Fruit fly (Drosophila melanogaster) whole organism, embryonic: ENCODE data around the gene Ufl1.

Experiments
- BtbVII ChIP-seq: fragments of 200-800 bp; sonication (Bioruptor generic); optimal IDR thresholded peaks from 3 replicates; lab custom pipeline; 2017; ENCODE audit warnings: missing biosample characterization, mild to moderate bottlenecking, missing genetic modification characterization
- C15 ChIP-seq: fragments of 200-800 bp; sonication (Bioruptor generic); IDR thresholded peaks from 3 replicates; pipeline ENCODE4 v1.3.6; 2022; ENCODE audit warnings: missing biosample characterization, missing genetic modification characterization
- CG10147 ChIP-seq: fragments of 200-800 bp; sonication (Bioruptor generic); optimal IDR thresholded peaks from 2 replicates; lab custom pipeline; 2019; ENCODE audit warnings: missing biosample characterization, mild to moderate bottlenecking, missing genetic modification characterization, moderate library complexity
- CG10366 ChIP-seq: fragments of 200-800 bp; sonication (Bioruptor generic); IDR thresholded peaks from 2 replicates; pipeline ENCODE4 v1.3.6; 2022; ENCODE audit warnings: missing biosample characterization, missing genetic modification characterization
- CG10462 ChIP-seq: fragments of 200-800 bp; sonication (Bioruptor generic); optimal IDR thresholded peaks from 2 replicates; lab custom pipeline; 2016; ENCODE audit warnings: missing biosample characterization, missing genetic modification characterization
- CG10959 ChIP-seq: fragments of 200-800 bp; sonication (Bioruptor generic); IDR thresholded peaks from 2 replicates; pipeline ENCODE4 v1.3.6; 2022; ENCODE audit warnings: missing biosample characterization, missing genetic modification characterization
- CG11560 ChIP-seq: fragments of 200-800 bp; sonication (Bioruptor generic); IDR thresholded peaks from 3 replicates; pipeline ENCODE4 v1.3.6; 2022; ENCODE audit warnings: missing biosample characterization, missing genetic modification characterization
- CG12236 ChIP-seq: fragments of 200-800 bp; sonication (Bioruptor generic); optimal IDR thresholded peaks from 2 replicates; lab custom pipeline; 2016; ENCODE audit warnings: missing biosample characterization, missing genetic modification characterization
- CG1233 ChIP-seq: fragments of 200-800 bp; sonication (Bioruptor generic); optimal IDR thresholded peaks from 4 replicates; lab custom pipeline; 2018; ENCODE audit warnings: missing biosample characterization, mild to moderate bottlenecking, missing genetic modification characterization
- CG12942 ChIP-seq: fragments of 200-800 bp; sonication (Bioruptor generic); optimal IDR thresholded peaks from 3 replicates; lab custom pipeline; 2016; ENCODE audit warnings: missing biosample characterization, missing genetic modification characterization
- CG14667 ChIP-seq: fragments of 200-800 bp; sonication (Bioruptor generic); IDR thresholded peaks from 2 replicates; pipeline ENCODE4 v1.3.6; 2022; ENCODE audit warnings: missing biosample characterization, missing genetic modification characterization
- CG15696 ChIP-seq: fragments of 200-800 bp; sonication (Bioruptor generic); optimal IDR thresholded peaks from 2 replicates; lab custom pipeline; 2019; ENCODE audit warnings: missing biosample characterization, mild to moderate bottlenecking, missing genetic modification characterization, moderate library complexity
- CG31365 ChIP-seq: fragments of 200-800 bp; sonication (Bioruptor generic); optimal IDR thresholded peaks from 2 replicates; lab custom pipeline; 2018; ENCODE audit warnings: missing biosample characterization, mild to moderate bottlenecking, missing genetic modification characterization
- CG4854 ChIP-seq: fragments of 200-800 bp; sonication (Bioruptor generic); optimal IDR thresholded peaks from 2 replicates; lab custom pipeline; 2016; ENCODE audit warnings: missing biosample characterization, missing genetic modification characterization, inconsistent platforms
- CG6272 ChIP-seq: fragments of 200-800 bp; sonication (Bioruptor generic); IDR thresholded peaks from 2 replicates; pipeline ENCODE4 v1.3.6; 2022; ENCODE audit warnings: missing biosample characterization, missing genetic modification characterization
- CG7357 ChIP-seq: fragments of 200-800 bp; sonication (Bioruptor generic); IDR thresholded peaks from 3 replicates; pipeline ENCODE4 v1.3.6; 2022; ENCODE audit warnings: missing biosample characterization, missing genetic modification characterization
- CG8388 ChIP-seq: fragments of 200-800 bp; sonication (Bioruptor generic); optimal IDR thresholded peaks from 2 replicates; lab custom pipeline; 2019; ENCODE audit warnings: missing biosample characterization, mild to moderate bottlenecking, missing genetic modification characterization, moderate library complexity
- CG8478 ChIP-seq: fragments of >200 bp; optimal IDR thresholded peaks from 2 replicates; lab custom pipeline; 2018
- CG9437 ChIP-seq: fragments of 200-800 bp; sonication (Bioruptor generic); optimal IDR thresholded peaks from 2 replicates; lab custom pipeline; 2018; ENCODE audit warnings: missing biosample characterization, mild to moderate bottlenecking, missing genetic modification characterization
- CG9797 ChIP-seq: fragments of 200-800 bp; sonication (Bioruptor generic); optimal IDR thresholded peaks from 3 replicates; lab custom pipeline; 2018; ENCODE audit warnings: missing biosample characterization, mild to moderate bottlenecking, missing genetic modification characterization
- Camta ChIP-seq: fragments of 200-800 bp; sonication (Bioruptor generic); optimal IDR thresholded peaks from 2 replicates; lab custom pipeline; 2016; ENCODE audit warnings: missing biosample characterization, missing genetic modification characterization
- Dbx ChIP-seq: fragments of 200-800 bp; sonication (Bioruptor generic); IDR thresholded peaks from 3 replicates; pipeline ENCODE4 v1.3.6; 2022; ENCODE audit warnings: missing biosample characterization, missing genetic modification characterization
- Dek ChIP-seq: fragments of 200-800 bp; sonication (Bioruptor generic); optimal IDR thresholded peaks from 3 replicates; lab custom pipeline; 2019; ENCODE audit warnings: missing biosample characterization, mild to moderate bottlenecking, missing genetic modification characterization, moderate library complexity
- Dfd ChIP-seq, 2 experiments: fragments of >200 bp; optimal IDR thresholded peaks; 2 replicates each; lab custom pipeline; 2017; ENCODE audit warnings: missing biosample characterization in 2 of 2, missing genetic modification characterization in 2 of 2
- Dip2 ChIP-seq: fragments of 200-800 bp; sonication (Bioruptor generic); IDR thresholded peaks from 2 replicates; pipeline ENCODE4 v1.3.6; 2022; ENCODE audit warnings: missing biosample characterization, missing genetic modification characterization
- Dp ChIP-seq: fragments of 200-800 bp; sonication (Bioruptor generic); optimal IDR thresholded peaks from 2 replicates; lab custom pipeline; 2018; ENCODE audit warnings: missing biosample characterization, mild to moderate bottlenecking, missing genetic modification characterization, moderate library complexity
- Dref ChIP-seq: fragments of 200-800 bp; sonication (Bioruptor generic); IDR thresholded peaks from 2 replicates; pipeline ENCODE4 v1.3.6; 2022; ENCODE audit warnings: missing biosample characterization, missing genetic modification characterization
- Ets97D ChIP-seq: fragments of 200-800 bp; sonication (Bioruptor generic); optimal IDR thresholded peaks from 3 replicates; lab custom pipeline; 2016; ENCODE audit warnings: missing biosample characterization, missing genetic modification characterization
- Fer1 ChIP-seq: fragments of 200-800 bp; sonication (Bioruptor generic); optimal IDR thresholded peaks from 2 replicates; lab custom pipeline; 2017; ENCODE audit warnings: missing biosample characterization, mild to moderate bottlenecking, missing genetic modification characterization
- HHEX ChIP-seq: fragments of 200-800 bp; sonication (Bioruptor generic); optimal IDR thresholded peaks from 3 replicates; lab custom pipeline; 2017; ENCODE audit warnings: missing biosample characterization, mild to moderate bottlenecking, missing genetic modification characterization, missing genetic modification reagents
- Hsf ChIP-seq: fragments of 200-800 bp; sonication (Bioruptor generic); optimal IDR thresholded peaks from 3 replicates; lab custom pipeline; 2016; ENCODE audit warnings: missing biosample characterization, missing genetic modification characterization
- Myb ChIP-seq: fragments of 200-800 bp; sonication (Bioruptor generic); optimal IDR thresholded peaks from 2 replicates; lab custom pipeline; 2016; ENCODE audit warnings: missing biosample characterization, missing genetic modification characterization
- Nf-YC ChIP-seq: fragments of 200-800 bp; optimal IDR thresholded peaks from 3 replicates; lab custom pipeline; 2019; ENCODE audit warnings: missing biosample characterization, mild to moderate bottlenecking, missing genetic modification characterization, moderate library complexity
- Sry-δ ChIP-seq: fragments of 200-800 bp; sonication (Bioruptor generic); optimal IDR thresholded peaks from 2 replicates; lab custom pipeline; 2016; ENCODE audit warnings: missing biosample characterization, missing genetic modification characterization
- crc ChIP-seq: fragments of 200-800 bp; sonication (Bioruptor generic); optimal IDR thresholded peaks from 2 replicates; lab custom pipeline; 2016; ENCODE audit warnings: missing biosample characterization, missing genetic modification characterization
- croc ChIP-seq: fragments of 200-800 bp; sonication (Bioruptor generic); conservative IDR thresholded peaks from 3 replicates; pipeline ENCODE4 v1.3.6; 2022; ENCODE audit warnings: missing biosample characterization, missing genetic modification characterization
- fu2 ChIP-seq: fragments of 200-800 bp; sonication (Bioruptor generic); optimal IDR thresholded peaks from 2 replicates; lab custom pipeline; 2016; ENCODE audit warnings: missing biosample characterization, missing genetic modification characterization
- gem ChIP-seq: fragments of 200-800 bp; sonication (Bioruptor generic); optimal IDR thresholded peaks from 2 replicates; lab custom pipeline; 2019; ENCODE audit warnings: missing biosample characterization, mild to moderate bottlenecking, missing genetic modification characterization, moderate library complexity
- hbn ChIP-seq: fragments of 200-800 bp; sonication (Bioruptor generic); IDR thresholded peaks from 2 replicates; pipeline ENCODE4 v1.3.6; 2022; ENCODE audit warnings: missing biosample characterization, missing genetic modification characterization; ENCODE audit not compliant: partially characterized antibody
- hth ChIP-seq: fragments of >200 bp; optimal IDR thresholded peaks from 2 replicates; lab custom pipeline; 2017; ENCODE audit warnings: inconsistent platforms
- kah ChIP-seq: fragments of 200-800 bp; sonication (Bioruptor generic); optimal IDR thresholded peaks from 2 replicates; lab custom pipeline; 2018; ENCODE audit warnings: missing biosample characterization, mild to moderate bottlenecking, missing genetic modification characterization
- lab ChIP-seq: fragments of 200-800 bp; sonication (Bioruptor generic); optimal IDR thresholded peaks from 3 replicates; lab custom pipeline; 2017; ENCODE audit warnings: missing biosample characterization, missing genetic modification characterization, mild to moderate bottlenecking, moderate library complexity, missing genetic modification reagents
- lola ChIP-seq, 3 experiments: fragments of >200 bp in 2 of 3; fragments of 200-800 bp in 1 of 3; sonication (Bioruptor generic) in 1 of 3; optimal IDR thresholded peaks; 2 replicates each; lab custom pipeline; 2017 to 2019; ENCODE audit warnings: missing biosample characterization in 3 of 3, missing genetic modification characterization in 3 of 3, mild to moderate bottlenecking in 1 of 3, moderate library complexity in 1 of 3
- pho ChIP-seq: fragments of 200-800 bp; sonication (Bioruptor generic); optimal IDR thresholded peaks from 2 replicates; lab custom pipeline; 2016; ENCODE audit warnings: missing biosample characterization, missing genetic modification characterization
- pita ChIP-seq: fragments of 200-800 bp; sonication (Bioruptor generic); optimal IDR thresholded peaks from 2 replicates; lab custom pipeline; 2017; ENCODE audit warnings: missing biosample characterization, mild to moderate bottlenecking, missing genetic modification characterization
- sens-2 ChIP-seq: fragments of 200-800 bp; sonication (Bioruptor generic); IDR thresholded peaks from 2 replicates; pipeline ENCODE4 v1.3.6; 2022; ENCODE audit warnings: missing biosample characterization, missing genetic modification characterization
- slbo ChIP-seq: fragments of 200-800 bp; sonication (Bioruptor generic); IDR thresholded peaks from 2 replicates; pipeline ENCODE4 v1.3.6; 2022; ENCODE audit warnings: missing biosample characterization, missing genetic modification characterization
- sug ChIP-seq: fragments of 200-800 bp; optimal IDR thresholded peaks from 2 replicates; lab custom pipeline; 2019; ENCODE audit warnings: missing biosample characterization, mild to moderate bottlenecking, missing genetic modification characterization, moderate library complexity
- tap ChIP-seq: fragments of 200-800 bp; optimal IDR thresholded peaks from 3 replicates; lab custom pipeline; 2019; ENCODE audit warnings: missing biosample characterization, mild to moderate bottlenecking, missing genetic modification characterization, moderate library complexity
- tna ChIP-seq: fragments of 200-800 bp; sonication (Bioruptor generic); IDR thresholded peaks from 2 replicates; pipeline ENCODE4 v1.3.6; 2022; ENCODE audit warnings: missing biosample characterization, missing genetic modification characterization; ENCODE audit not compliant: partially characterized antibody
- usp ChIP-seq: fragments of >200 bp; optimal IDR thresholded peaks from 2 replicates; lab custom pipeline; 2017; ENCODE audit warnings: missing biosample characterization, missing genetic modification characterization
- zfh2 ChIP-seq: fragments of 200-800 bp; sonication (Bioruptor generic); optimal IDR thresholded peaks from 2 replicates; lab custom pipeline; 2016; ENCODE audit warnings: missing biosample characterization, missing genetic modification characterization

Gene Ufl1

dm6 chr3R:7075712-7076183, 1.5 kb upstream of the Ufl1 start (continued):
- peak; percentile 80 for TF ChIP-seq CG4854
- peak; percentile 77 for TF ChIP-seq CG12236
- TF ChIP-seq slbo (GFP tag; lab: Robert Waterston, UW), result no peak
- peak; percentile 56 for TF ChIP-seq Sry-δ
- no peak for TF ChIP-seq CG14667 (GFP tag; lab: Robert Waterston, UW)
- peak; percentile 92 for TF ChIP-seq CG10147 (GFP tag; lab: Kevin White, UChicago)
- TF ChIP-seq CG31365 (tag; lab: Kevin White, UChicago), result peak; percentile 54
- peak; percentile 85 for TF ChIP-seq sug (tag; lab: Kevin White, UChicago)
- peak; percentile 88 for TF ChIP-seq Dek (tag; lab: Kevin White, UChicago)
- peak; percentile 77 for TF ChIP-seq croc (GFP tag; lab: Robert Waterston, UW)
- TF ChIP-seq zfh2 (GFP tag; lab: Kevin White, UChicago), result peak; percentile 82
- TF ChIP-seq CG10366 (GFP tag; lab: Robert Waterston, UW), result no peak
- no peak for TF ChIP-seq sens-2
- no peak for TF ChIP-seq pita (GFP tag; lab: Kevin White, UChicago)
- no peak for TF ChIP-seq CG8478 (lab: Kevin White, UChicago)
- TF ChIP-seq Hsf (GFP tag; lab: Kevin White, UChicago), result peak; percentile 91
- no peak for TF ChIP-seq tna (GFP tag; lab: Robert Waterston, UW)
- no peak for TF ChIP-seq CG9797 (GFP tag; lab: Kevin White, UChicago)
- no peak for TF ChIP-seq CG10959 (GFP tag; lab: Robert Waterston, UW)
- TF ChIP-seq Fer1, result peak; percentile 94
- peak; percentile 74 for TF ChIP-seq crc
- TF ChIP-seq gem, result peak; percentile 91
- peak; percentile 91 for TF ChIP-seq BtbVII (GFP tag; lab: Kevin White, UChicago)
- peak; percentile 86 for TF ChIP-seq CG1233 (GFP tag; lab: Kevin White, UChicago)
- peak; percentile 91 for TF ChIP-seq fu2 (GFP tag; lab: Kevin White, UChicago)
- peak; percentile 80 for TF ChIP-seq CG9437
- no peak for TF ChIP-seq Dip2
- TF ChIP-seq CG12942 (GFP tag; lab: Kevin White, UChicago), result peak; percentile 77
- TF ChIP-seq hbn, result no peak
- peak; percentile 73 for TF ChIP-seq CG6272
- TF ChIP-seq hth, result no peak
- TF ChIP-seq CG11560, result no peak
- TF ChIP-seq kah, result peak; percentile 73
- peak; percentile 92 for TF ChIP-seq Camta (GFP tag; lab: Kevin White, UChicago)
- TF ChIP-seq Dfd (GFP tag; optimal IDR thresholded peaks at IDR 0.05; lab: Kevin White, UChicago), result no peak
- peak; percentile 68 for TF ChIP-seq Myb (GFP tag; lab: Kevin White, UChicago)
- no peak for TF ChIP-seq Dref (GFP tag; lab: Robert Waterston, UW)
- TF ChIP-seq pho (GFP tag; lab: Kevin White, UChicago), result peak; percentile 89
- peak in 1 of 3 experiments; percentile 80 for TF ChIP-seq lola (GFP tag; optimal IDR thresholded peaks at IDR 0.05; lab: Kevin White, UChicago)
- TF ChIP-seq tap, result peak; percentile 90
- peak; percentile 82 for TF ChIP-seq CG15696 (tag; lab: Kevin White, UChicago)
- peak; percentile 60 for TF ChIP-seq Nf-YC
- peak; percentile 59; the same call in 2 of the 3 replicates for TF ChIP-seq CG7357 (GFP tag; lab: Robert Waterston, UW)
- TF ChIP-seq CG8388 (GFP tag; lab: Kevin White, UChicago), result peak; percentile 84
- peak; percentile 76 for TF ChIP-seq CG10462 (GFP tag; lab: Kevin White, UChicago)
- peak; percentile 96 for TF ChIP-seq lab (GFP tag; lab: Kevin White, UChicago)
- TF ChIP-seq Dp (GFP tag; lab: Kevin White, UChicago), result no peak
- no peak for TF ChIP-seq usp
- TF ChIP-seq Dbx, result no peak
- TF ChIP-seq C15 (GFP tag; lab: Robert Waterston, UW), result no peak
- peak; percentile 71 for TF ChIP-seq Ets97D (GFP tag; lab: Kevin White, UChicago)
- peak; percentile 86 for TF ChIP-seq HHEX (GFP tag; lab: Kevin White, UChicago)
